Worm (Caenorhabditis elegans): Measurements from ENCODE around the gene str-71.

DNA sequence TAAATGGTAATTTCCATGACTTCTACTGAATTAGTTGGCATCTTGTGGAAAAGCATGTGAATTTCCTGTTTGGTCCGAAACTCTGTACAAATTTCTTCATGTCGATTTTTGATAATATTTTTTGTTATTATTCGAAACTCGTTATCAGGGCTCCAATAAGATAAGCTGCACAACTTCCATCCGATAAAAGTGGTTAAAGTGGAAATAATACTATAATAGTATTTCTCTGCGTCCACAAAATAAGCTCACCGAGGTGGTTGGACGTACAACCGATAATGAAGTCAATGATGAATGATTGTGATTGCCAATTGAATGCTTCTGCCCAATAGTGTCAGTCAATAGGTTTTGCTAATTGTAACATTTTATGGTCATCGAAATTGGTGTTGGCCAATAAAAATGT, 10.6 kb downstream of the str-71 start, which contains the start of gene T26H5.4:
- TF ChIP-seq fkh-10 (GFP tag; optimal IDR thresholded peaks at IDR 0.05) (no peak), nhr-237 (tag; optimal IDR thresholded peaks at IDR 0.05) (no peak), elt-1 (tag; optimal IDR thresholded peaks at IDR 0.05) (no peak), zag-1 (tag; optimal IDR thresholded peaks at IDR 0.05) (no peak), egl-27 (tag; optimal IDR thresholded peaks at IDR 0.05) (no peak), nhr-11 (tag; optimal IDR thresholded peaks at IDR 0.05) (no peak), mdl-1 (tag; optimal IDR thresholded peaks at IDR 0.05) (no peak), ama-1 (optimal IDR thresholded peaks at IDR 0.05) (no peak), ztf-11 (tag; optimal IDR thresholded peaks at IDR 0.05) (no peak), nhr-77 (tag; optimal IDR thresholded peaks at IDR 0.05) (no peak), nfya-1 (tag; optimal IDR thresholded peaks at IDR 0.05; ENCODE audit: insufficient read depth) (no peak), jun-1 (tag; optimal IDR thresholded peaks at IDR 0.05) (no peak), sea-2 (GFP tag; optimal IDR thresholded peaks at IDR 0.05) (no peak)

Data from whole organism, L3 larva.